Fruit fly (Drosophila melanogaster): ENCODE data around the gene CG8132.

dm6 chr3R:9434543-9435407 lies 33.5 kb downstream of the CG8132 start:
- peak; percentile 68 for TF ChIP-seq CG11247 (GFP tag; IDR thresholded peaks at IDR 0.05)
- TF ChIP-seq pan (optimal IDR thresholded peaks at IDR 0.05): no peak
- peak in 1 of 2 experiments; percentile 92 for TF ChIP-seq pan (GFP tag; optimal IDR thresholded peaks at IDR 0.05 in 1 of 2, IDR thresholded peaks at IDR 0.05 in 1 of 2)
- peak; percentile 61 for TF ChIP-seq CG1529 (GFP tag; optimal IDR thresholded peaks at IDR 0.05)
- TF ChIP-seq CG3065 (GFP tag; optimal IDR thresholded peaks at IDR 0.05): no peak
- peak; percentile 80 for TF ChIP-seq CG12155 (GFP tag; optimal IDR thresholded peaks at IDR 0.05)
- TF ChIP-seq ranshi (GFP tag; IDR thresholded peaks at IDR 0.05): peak; percentile 88; the same call in 1 of the 2 replicates
- peak; percentile 85 for TF ChIP-seq gce (GFP tag; IDR thresholded peaks at IDR 0.05)
- peak; percentile 34 for TF ChIP-seq Bdp1 (GFP tag; optimal IDR thresholded peaks at IDR 0.05)
- peak; percentile 74 for TF ChIP-seq CHES-1-like (GFP tag; optimal IDR thresholded peaks at IDR 0.05)
- peak; percentile 70 to 93 for TF ChIP-seq Hr51 (GFP tag; optimal IDR thresholded peaks at IDR 0.05)
